Worm (Caenorhabditis elegans) whole organism, mixed stage, embryonic: ENCODE data around the gene F59C12.4.

Experiments used
- bed-3 ChIP-seq: fragments of 200-800 bp; sonication (Bioruptor generic); optimal IDR thresholded peaks from 3 replicates; lab custom pipeline; 2018; ENCODE audit warnings: mild to moderate bottlenecking, missing genetic modification characterization, moderate library complexity, missing compliant biosample characterization
- ceh-83 ChIP-seq: fragments of 200-800 bp; sonication (Bioruptor generic); optimal IDR thresholded peaks from 2 replicates; lab custom pipeline; 2018; ENCODE audit warnings: mild to moderate bottlenecking, missing genetic modification characterization, missing compliant biosample characterization
- ces-1 ChIP-seq: fragments of 150-350 bp; optimal IDR thresholded peaks from 2 replicates; lab custom pipeline; 2014; ENCODE audit warnings: missing biosample characterization, missing genetic modification reagents, missing genetic modification characterization
- cnd-1 ChIP-seq: fragments of 200-800 bp; sonication (Bioruptor generic); optimal IDR thresholded peaks from 2 replicates; lab custom pipeline; 2018; ENCODE audit warnings: mild to moderate bottlenecking, missing genetic modification characterization, missing compliant biosample characterization
- hlh-1 ChIP-seq: fragments of 150-350 bp; optimal IDR thresholded peaks from 2 replicates; lab custom pipeline; 2014; ENCODE audit warnings: missing biosample characterization, missing genetic modification reagents, missing genetic modification characterization
- lin-13 ChIP-seq: fragments of 150-350 bp; optimal IDR thresholded peaks from 2 replicates; lab custom pipeline; 2014; ENCODE audit warnings: missing biosample characterization, missing genetic modification characterization
- mep-1 ChIP-seq: fragments of 150-350 bp; optimal IDR thresholded peaks from 2 replicates; lab custom pipeline; 2017; ENCODE audit warnings: missing biosample characterization, missing genetic modification reagents, missing genetic modification characterization, inconsistent platforms
- nhr-237 ChIP-seq: fragments of 150-350 bp; optimal IDR thresholded peaks from 2 replicates; lab custom pipeline; 2014; ENCODE audit warnings: missing biosample characterization, missing genetic modification characterization
- nhr-28 ChIP-seq: fragments of 150-350 bp; optimal IDR thresholded peaks from 2 replicates; lab custom pipeline; 2014; ENCODE audit warnings: missing biosample characterization, missing genetic modification characterization
- snpc-4 ChIP-seq: fragments of 150-350 bp; optimal IDR thresholded peaks from 2 replicates; lab custom pipeline; 2014; ENCODE audit warnings: missing biosample characterization, missing genetic modification characterization
- sptf-1 ChIP-seq: sonication (generic microtip); optimal IDR thresholded peaks from 2 replicates; lab custom pipeline; 2017; ENCODE audit warnings: mild to moderate bottlenecking, missing genetic modification characterization, moderate library complexity, missing compliant biosample characterization
- zip-8 ChIP-seq: fragments of 150-350 bp; optimal IDR thresholded peaks from 2 replicates; lab custom pipeline; 2014; ENCODE audit warnings: missing biosample characterization, missing genetic modification characterization

ce11 chrX:16644889-16645288 is 42.5 kb upstream of the F59C12.4 start:
- no peak for TF ChIP-seq cnd-1 (tag; lab: Kevin White, UChicago)
- TF ChIP-seq ces-1 (GFP tag; lab: Kevin White, UChicago): no peak
- TF ChIP-seq nhr-237 (tag; lab: Kevin White, UChicago): no peak
- no peak for TF ChIP-seq snpc-4 (tag; lab: Kevin White, UChicago)
- TF ChIP-seq zip-8 (tag; lab: Kevin White, UChicago): no peak
- no peak for TF ChIP-seq mep-1 (tag; lab: Kevin White, UChicago)
- no peak for TF ChIP-seq lin-13 (tag; lab: Kevin White, UChicago)
- no peak for TF ChIP-seq hlh-1 (tag; lab: Kevin White, UChicago)
- no peak for TF ChIP-seq bed-3 (GFP tag; lab: Kevin White, UChicago)
- TF ChIP-seq nhr-28: no peak
- TF ChIP-seq ceh-83 (GFP tag; lab: Kevin White, UChicago): no peak
- no peak for TF ChIP-seq sptf-1 (tag; lab: Kevin White, UChicago)
